Fruit fly (Drosophila melanogaster): Measurements from ENCODE around the gene CG12655.
"Not testable (repeated sequence)": the region's sequence is repeated elsewhere in the genome, so short reads cannot be mapped to it uniquely, and the experiment has no call there.

The CG12655 gene

dm6 chrX:19959353-19959969, at the start of gene CG12655:
CG12655 (minus strand) TSS chrX:19959403.
- no peak for TF ChIP-seq CG17801 (GFP tag; optimal IDR thresholded peaks at IDR 0.05; ENCODE audit: partially characterized antibody)

DNA sequence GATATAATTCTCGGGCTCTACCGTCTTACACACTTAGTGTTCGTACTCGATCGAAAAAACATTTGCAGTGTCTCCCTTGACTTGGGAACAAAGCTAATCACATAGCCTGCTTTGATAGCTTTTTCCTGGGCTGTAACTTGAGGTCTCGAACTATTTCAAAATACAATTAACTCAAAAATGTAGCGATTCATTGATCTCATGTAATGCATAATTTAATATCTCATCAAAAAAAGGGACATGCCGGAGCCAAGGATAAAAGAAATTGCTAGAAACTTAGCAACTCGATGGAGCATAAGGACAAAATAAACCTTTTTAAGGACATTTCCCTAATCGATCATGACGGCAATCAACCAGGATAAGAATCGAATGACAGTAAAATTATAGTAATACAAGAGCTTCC, 42.8 kb upstream of the CG12655 start, which contains the start of gene lky:
Gene lky, minus strand, starts transcription at position 101 of the 400 bp plus-strand sequence.
- TF ChIP-seq CG17801 (GFP tag; optimal IDR thresholded peaks at IDR 0.05; ENCODE audit: partially characterized antibody) = no peak

DNA sequence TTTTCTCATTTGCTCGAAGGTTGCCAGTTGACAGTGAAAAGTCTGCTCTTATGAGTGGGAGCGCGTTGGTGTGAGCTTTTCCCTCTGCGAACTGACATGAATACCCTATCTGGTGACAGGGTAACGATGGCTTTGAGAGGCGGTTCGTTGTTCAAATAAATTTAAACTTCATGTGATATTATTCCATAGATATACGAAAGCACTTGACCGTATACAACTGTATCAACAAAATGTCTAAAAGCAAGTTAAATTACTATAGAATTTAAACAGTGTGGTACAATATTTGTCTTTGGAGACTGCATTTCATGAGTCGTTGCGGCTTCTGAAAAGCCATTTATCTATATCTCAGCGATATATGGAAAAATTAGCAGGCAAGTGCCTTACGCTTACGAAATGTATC, 5.0 kb upstream of the CG12655 start:
- TF ChIP-seq CG17801 (GFP tag; optimal IDR thresholded peaks at IDR 0.05; ENCODE audit: partially characterized antibody) = no peak

DNA sequence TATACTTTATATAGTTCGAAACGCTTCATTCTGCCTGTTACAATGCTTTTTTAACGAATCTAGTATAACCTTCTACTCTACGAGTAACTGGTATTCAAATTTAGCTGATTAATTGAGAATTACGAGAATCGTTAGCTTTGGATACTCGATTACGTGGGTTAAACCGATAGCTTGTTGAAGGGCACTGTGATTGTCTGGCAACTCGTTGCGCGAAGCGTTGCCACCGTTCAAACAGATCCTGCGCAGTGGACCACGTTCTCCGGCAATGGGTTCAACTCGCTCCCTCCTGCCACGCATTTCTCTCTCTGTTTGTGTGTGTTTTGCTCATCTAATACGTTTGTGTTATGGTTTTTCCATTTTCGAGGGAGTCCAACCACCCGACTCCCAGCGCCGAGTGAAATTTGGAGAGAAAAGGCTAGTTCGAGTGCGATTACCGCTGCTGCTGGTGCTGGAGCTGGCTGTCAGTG, 1.7 kb upstream of the CG12655 start, which contains the start of gene Nep3:
Gene Nep3, plus strand, starts transcription at position 417 of the 467 bp plus-strand sequence.
- no peak for TF ChIP-seq CG17801 (GFP tag; optimal IDR thresholded peaks at IDR 0.05; ENCODE audit: partially characterized antibody)

- TF ChIP-seq CG17801 (GFP tag; optimal IDR thresholded peaks at IDR 0.05; ENCODE audit: partially characterized antibody) = not testable (repeated sequence)
Measured at dm6 chrX:19958242-19958641, 961 bp downstream of the CG12655 start, which contains the start of gene CG43784. CG43784 (minus strand) TSS chrX:19958342.

dm6 chrX:19953508-19953907, 5.7 kb downstream of the CG12655 start, which contains the start of gene CG45494:
CG45494 (minus strand) TSS chrX:19953608.
- not testable (repeated sequence) for TF ChIP-seq CG17801 (GFP tag; optimal IDR thresholded peaks at IDR 0.05; ENCODE audit: partially characterized antibody)

- TF ChIP-seq CG17801 (GFP tag; optimal IDR thresholded peaks at IDR 0.05; ENCODE audit: partially characterized antibody) = not testable (repeated sequence)
Measured at dm6 chrX:19948773-19949172, 10.4 kb downstream of the CG12655 start, which contains the start of gene CG45493. CG45493 (minus strand) TSS chrX:19948873.

dm6 chrX:19944047-19944446, 15.2 kb downstream of the CG12655 start, which contains the start of gene CG45492:
CG45492 (minus strand) TSS chrX:19944147.
- TF ChIP-seq CG17801 (GFP tag; optimal IDR thresholded peaks at IDR 0.05; ENCODE audit: partially characterized antibody) = not testable (repeated sequence)

- TF ChIP-seq CG17801 (GFP tag; optimal IDR thresholded peaks at IDR 0.05; ENCODE audit: partially characterized antibody) = not testable (repeated sequence)
Measured at dm6 chrX:19938894-19939293, 20.3 kb downstream of the CG12655 start, which contains the start of gene CG45491. CG45491 (minus strand) TSS chrX:19938994.

- not testable (repeated sequence) for TF ChIP-seq CG17801 (GFP tag; optimal IDR thresholded peaks at IDR 0.05; ENCODE audit: partially characterized antibody)
Measured at dm6 chrX:19934194-19934593, 25.0 kb downstream of the CG12655 start, which contains the start of gene CG45490. CG45490 (minus strand) TSS chrX:19934294.

DNA sequence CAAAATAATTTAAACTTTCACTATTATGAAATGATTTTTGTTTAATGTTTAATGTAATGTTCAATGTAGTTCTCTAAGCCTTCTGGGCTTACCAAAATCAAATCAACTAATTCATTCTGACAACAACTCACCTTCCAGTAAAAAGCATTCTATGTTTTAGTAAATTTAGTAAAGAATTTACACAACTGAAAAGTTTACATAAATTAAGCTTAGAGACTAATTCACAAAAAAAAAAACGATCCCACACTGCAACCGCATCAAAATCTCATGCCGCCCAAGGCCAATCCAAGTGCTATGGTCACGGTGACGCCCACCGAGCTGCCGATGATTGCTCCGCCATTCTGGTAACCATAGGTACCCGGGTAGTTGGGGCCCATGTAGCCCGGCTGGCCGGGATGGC, 30.1 kb downstream of the CG12655 start, which contains the start of gene CG45489:
Gene CG45489, minus strand, starts transcription at position 101 of the 400 bp plus-strand sequence.
- not testable (repeated sequence) for TF ChIP-seq CG17801 (GFP tag; optimal IDR thresholded peaks at IDR 0.05; ENCODE audit: partially characterized antibody)

dm6 chrX:19920335-19920734, 38.9 kb downstream of the CG12655 start, which contains the start of gene CG45488:
CG45488 (minus strand) TSS chrX:19920435.
- not testable (repeated sequence) for TF ChIP-seq CG17801 (GFP tag; optimal IDR thresholded peaks at IDR 0.05; ENCODE audit: partially characterized antibody)

dm6 chrX:19915181-19915580, 44.0 kb downstream of the CG12655 start, which contains the start of gene CG45487:
CG45487 (minus strand) TSS chrX:19915281.
- TF ChIP-seq CG17801 (GFP tag; optimal IDR thresholded peaks at IDR 0.05; ENCODE audit: partially characterized antibody) = not testable (repeated sequence)

- not testable (repeated sequence) for TF ChIP-seq CG17801 (GFP tag; optimal IDR thresholded peaks at IDR 0.05; ENCODE audit: partially characterized antibody)
Measured at dm6 chrX:19910017-19910416, 49.2 kb downstream of the CG12655 start, which contains the start of gene CG45486. CG45486 (minus strand) TSS chrX:19910117.
